Worm (Caenorhabditis elegans) whole organism, late embryonic: Measurements from ENCODE around the gene nhr-203.

ENCODE experiments used
- ceh-14 ChIP-seq: sonication (generic microtip); optimal IDR thresholded peaks from 2 replicates; lab custom pipeline; 2016; ENCODE audit warnings: missing genotype, missing genetic modification characterization, missing compliant biosample characterization
- elt-2 ChIP-seq: sonication (generic microtip); optimal IDR thresholded peaks from 2 replicates; lab custom pipeline; 2016; ENCODE audit warnings: missing genetic modification reagents, missing genetic modification characterization, missing compliant biosample characterization

DNA sequence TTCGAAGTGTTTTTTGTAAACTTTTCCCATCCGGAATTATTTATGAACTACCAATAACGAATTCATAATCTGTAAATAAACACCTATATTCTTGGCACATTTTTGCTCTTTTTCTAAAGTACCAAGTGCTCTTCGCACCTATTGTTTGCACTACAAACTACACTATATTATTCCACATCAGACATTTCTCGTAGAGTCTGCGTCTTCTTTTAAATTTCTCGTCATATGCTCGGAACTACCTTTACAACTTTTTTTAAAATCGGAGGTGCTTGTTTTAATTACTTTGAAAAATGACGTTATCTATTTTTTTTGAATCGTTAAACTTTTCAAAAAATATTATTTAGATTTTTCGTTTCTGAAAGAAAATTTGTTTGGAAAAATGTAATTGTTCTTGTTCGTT is 5.2 kb downstream of the nhr-203 start, which contains the start of gene nhr-201:
- TF ChIP-seq elt-2 (tag; lab: Kevin White, UChicago) (no peak), ceh-14 (tag; lab: Kevin White, UChicago) (no peak)
